Worm (Caenorhabditis elegans) whole organism, young adult: Measurements from ENCODE around the gene nlp-48.
"Not testable (repeated sequence)": the region's sequence is repeated elsewhere in the genome, so short reads cannot be mapped to it uniquely, and the experiment has no call there.

Source experiments
- C17E4.6 ChIP-seq: fragments of 200-800 bp; sonication (Bioruptor generic); IDR thresholded peaks from 2 replicates; pipeline ENCODE4 v1.3.6; 2022; ENCODE audit warnings: missing genetic modification reagents, missing genetic modification characterization, missing compliant biosample characterization
- D2030.7 ChIP-seq: fragments of 200-800 bp; sonication (Bioruptor generic); IDR thresholded peaks from 2 replicates; pipeline ENCODE4 v1.3.6; 2022; ENCODE audit warnings: missing genetic modification reagents, missing genetic modification characterization, missing compliant biosample characterization
- Y56A3A.18 ChIP-seq: fragments of 200-800 bp; sonication (Bioruptor generic); IDR thresholded peaks from 2 replicates; pipeline ENCODE4 v1.3.6; 2022; ENCODE audit warnings: missing genetic modification reagents, missing genetic modification characterization, missing compliant biosample characterization
- Y79H2A.3 ChIP-seq: fragments of 200-800 bp; sonication (Bioruptor generic); conservative IDR thresholded peaks from 2 replicates; pipeline ENCODE4 v1.3.6; 2022; ENCODE audit warnings: missing genetic modification reagents, missing genetic modification characterization, missing compliant biosample characterization
- Y95B8A.8 ChIP-seq: fragments of 200-800 bp; sonication (Bioruptor generic); IDR thresholded peaks from 2 replicates; pipeline ENCODE4 v1.3.6; 2022; ENCODE audit warnings: missing genetic modification reagents, missing genetic modification characterization, missing compliant biosample characterization
- ZK185.1 ChIP-seq: sonication (generic microtip); optimal IDR thresholded peaks from 2 replicates; lab custom pipeline; 2016; ENCODE audit warnings: mild to moderate bottlenecking, missing genetic modification characterization, missing compliant biosample characterization; ENCODE audit not compliant: poor library complexity, severe bottlenecking
- ama-1 ChIP-seq, 3 experiments: fragments of 150-350 bp in 1 of 3; sonication (generic microtip) in 2 of 3; optimal IDR thresholded peaks; 2 replicates each; lab custom pipeline; 2014 to 2018; ENCODE audit warnings: missing biosample characterization in 2 of 3, missing genetic modification characterization in 2 of 3, missing genetic modification reagents in 2 of 3
- athp-1 ChIP-seq: sonication (generic microtip); optimal IDR thresholded peaks from 2 replicates; lab custom pipeline; 2017; ENCODE audit warnings: mild to moderate bottlenecking, missing genetic modification characterization, missing compliant biosample characterization
- attf-3 ChIP-seq: fragments of 200-800 bp; sonication (Bioruptor generic); conservative IDR thresholded peaks from 2 replicates; pipeline ENCODE4 v1.3.6; 2022; ENCODE audit warnings: missing genetic modification reagents, missing genetic modification characterization, missing compliant biosample characterization
- attf-5 ChIP-seq: fragments of 200-800 bp; sonication (Bioruptor generic); optimal IDR thresholded peaks from 2 replicates; lab custom pipeline; 2018; ENCODE audit warnings: mild to moderate bottlenecking, missing genetic modification characterization, missing compliant biosample characterization
- ceh-100 ChIP-seq: fragments of 200-800 bp; sonication (Bioruptor generic); IDR thresholded peaks from 2 replicates; pipeline ENCODE4 v1.3.6; 2022; ENCODE audit warnings: missing genetic modification reagents, missing genetic modification characterization, missing compliant biosample characterization
- ceh-27 ChIP-seq: fragments of 200-800 bp; sonication (Bioruptor generic); optimal IDR thresholded peaks from 2 replicates; lab custom pipeline; 2018; ENCODE audit warnings: mild to moderate bottlenecking, missing genetic modification characterization, moderate library complexity, missing compliant biosample characterization
- ceh-91 ChIP-seq: fragments of 200-800 bp; sonication (Bioruptor generic); IDR thresholded peaks from 2 replicates; pipeline ENCODE4 v1.3.6; 2022; ENCODE audit warnings: missing genetic modification reagents, missing genetic modification characterization, missing compliant biosample characterization
- chd-7 ChIP-seq: sonication (generic microtip); optimal IDR thresholded peaks from 2 replicates; lab custom pipeline; 2016; ENCODE audit warnings: mild to moderate bottlenecking, missing genetic modification characterization, moderate library complexity, missing compliant biosample characterization
- efl-1 ChIP-seq: fragments of 150-350 bp; optimal IDR thresholded peaks from 2 replicates; lab custom pipeline; 2014; ENCODE audit warnings: missing biosample characterization, missing genetic modification reagents, missing genetic modification characterization
- egl-44 ChIP-seq: fragments of 200-800 bp; sonication (Bioruptor generic); IDR thresholded peaks from 2 replicates; pipeline ENCODE4 v1.3.6; 2022; ENCODE audit warnings: missing genetic modification reagents, missing genetic modification characterization, missing compliant biosample characterization
- egrh-3 ChIP-seq: fragments of 200-800 bp; sonication (Bioruptor generic); IDR thresholded peaks from 2 replicates; pipeline ENCODE4 v1.3.6; 2022; ENCODE audit warnings: missing genetic modification reagents, missing genetic modification characterization, missing compliant biosample characterization
- hmg-1.2 ChIP-seq: fragments of 200-800 bp; sonication (Bioruptor generic); IDR thresholded peaks from 2 replicates; pipeline ENCODE4 v1.3.6; 2022; ENCODE audit warnings: missing genetic modification reagents, missing genetic modification characterization, missing compliant biosample characterization
- hmg-20 ChIP-seq: fragments of 200-800 bp; sonication (Bioruptor generic); IDR thresholded peaks from 2 replicates; pipeline ENCODE4 v1.3.6; 2022; ENCODE audit warnings: missing genetic modification reagents, missing genetic modification characterization, missing compliant biosample characterization
- hrde-1 ChIP-seq: sonication (generic microtip); optimal IDR thresholded peaks from 2 replicates; lab custom pipeline; 2016; ENCODE audit warnings: missing genetic modification characterization, mild to moderate bottlenecking, missing compliant biosample characterization, moderate library complexity, missing genotype, missing genetic modification reagents, borderline replicate concordance
- hsf-1 ChIP-seq: fragments of 200-800 bp; sonication (Bioruptor generic); IDR thresholded peaks from 2 replicates; pipeline ENCODE4 v1.3.6; 2022; ENCODE audit warnings: missing genetic modification reagents, missing genetic modification characterization, missing compliant biosample characterization
- lin-26 ChIP-seq: fragments of 200-800 bp; sonication (Bioruptor generic); IDR thresholded peaks from 2 replicates; pipeline ENCODE4 v1.3.6; 2022; ENCODE audit warnings: missing genetic modification reagents, missing genetic modification characterization, missing compliant biosample characterization
- lin-54 ChIP-seq: fragments of 200-800 bp; sonication (Bioruptor generic); optimal IDR thresholded peaks from 2 replicates; lab custom pipeline; 2018; ENCODE audit warnings: mild to moderate bottlenecking, missing genetic modification characterization, missing compliant biosample characterization
- lir-1 ChIP-seq: fragments of 200-800 bp; sonication (Bioruptor generic); conservative IDR thresholded peaks from 2 replicates; pipeline ENCODE4 v1.3.6; 2022; ENCODE audit warnings: missing genetic modification reagents, missing genetic modification characterization, missing compliant biosample characterization
- lsl-1 ChIP-seq: fragments of 200-800 bp; sonication (Bioruptor generic); optimal IDR thresholded peaks from 2 replicates; lab custom pipeline; 2018; ENCODE audit warnings: mild to moderate bottlenecking, missing genetic modification characterization, moderate library complexity, missing compliant biosample characterization
- madf-3 ChIP-seq: fragments of 200-800 bp; sonication (Bioruptor generic); IDR thresholded peaks from 2 replicates; pipeline ENCODE4 v1.3.6; 2022; ENCODE audit warnings: missing genetic modification reagents, missing genetic modification characterization, missing compliant biosample characterization
- madf-6 ChIP-seq: fragments of 200-800 bp; sonication (Bioruptor generic); IDR thresholded peaks from 2 replicates; pipeline ENCODE4 v1.3.6; 2022; ENCODE audit warnings: missing genetic modification reagents, missing genetic modification characterization, missing compliant biosample characterization
- madf-8 ChIP-seq: fragments of 200-800 bp; sonication (Bioruptor generic); conservative IDR thresholded peaks from 2 replicates; pipeline ENCODE4 v1.3.6; 2022; ENCODE audit warnings: missing genetic modification reagents, missing genetic modification characterization, missing compliant biosample characterization
- mcd-1 ChIP-seq: fragments of 200-800 bp; sonication (Bioruptor generic); IDR thresholded peaks from 2 replicates; pipeline ENCODE4 v1.3.6; 2022; ENCODE audit warnings: missing genetic modification reagents, missing genetic modification characterization, missing compliant biosample characterization
- nhr-80 ChIP-seq: sonication (generic microtip); optimal IDR thresholded peaks from 2 replicates; lab custom pipeline; 2016; ENCODE audit warnings: missing genetic modification characterization, missing compliant biosample characterization
- pbrm-1 ChIP-seq: fragments of 200-800 bp; sonication (Bioruptor generic); IDR thresholded peaks from 2 replicates; pipeline ENCODE4 v1.3.6; 2022; ENCODE audit warnings: missing genetic modification reagents, missing genetic modification characterization, missing compliant biosample characterization
- rcor-1 ChIP-seq: fragments of 200-800 bp; sonication (Bioruptor generic); IDR thresholded peaks from 2 replicates; pipeline ENCODE4 v1.3.6; 2022; ENCODE audit warnings: missing genetic modification reagents, missing genetic modification characterization, missing compliant biosample characterization
- rec-8 ChIP-seq, 2 experiments: sonication (generic microtip); optimal IDR thresholded peaks; 2 replicates each; lab custom pipeline; 2016; ENCODE audit warnings: mild to moderate bottlenecking in 2 of 2, missing genetic modification characterization in 2 of 2, missing genetic modification reagents in 2 of 2, missing genotype in 2 of 2, missing biosample characterization in 1 of 2, missing compliant biosample characterization in 1 of 2, moderate library complexity in 1 of 2
- rpc-1 ChIP-seq, 2 experiments: fragments of 150-350 bp in 1 of 2; sonication (generic microtip) in 1 of 2; optimal IDR thresholded peaks; 2 replicates each; lab custom pipeline; 2014 to 2018; ENCODE audit warnings: missing biosample characterization in 1 of 2, missing genetic modification characterization in 1 of 2, missing genetic modification reagents in 1 of 2, missing genotype in 1 of 2
- snpc-1.1 ChIP-seq: sonication (generic microtip); optimal IDR thresholded peaks from 2 replicates; lab custom pipeline; 2017; ENCODE audit warnings: missing genetic modification characterization, mild to moderate bottlenecking, missing compliant biosample characterization, antibody characterized with exemption, moderate library complexity, missing genotype, missing genetic modification reagents; ENCODE audit not compliant: insufficient read depth
- snpc-1.3 ChIP-seq: sonication (generic microtip); optimal IDR thresholded peaks from 2 replicates; lab custom pipeline; 2017; ENCODE audit warnings: missing genetic modification characterization, mild to moderate bottlenecking, missing compliant biosample characterization, antibody characterized with exemption, moderate library complexity, missing genotype, missing genetic modification reagents; ENCODE audit not compliant: insufficient read depth
- snpc-3.4 ChIP-seq: sonication (generic microtip); optimal IDR thresholded peaks from 2 replicates; lab custom pipeline; 2017; ENCODE audit warnings: missing genetic modification characterization, mild to moderate bottlenecking, missing compliant biosample characterization, antibody characterized with exemption, moderate library complexity, missing genotype, missing genetic modification reagents
- snpc-4 ChIP-seq, 5 experiments: fragments of 150-350 bp in 1 of 5; sonication (generic microtip) in 4 of 5; optimal IDR thresholded peaks; 2 replicates each; lab custom pipeline; 2014 to 2018; ENCODE audit warnings: missing genetic modification characterization in 5 of 5, missing biosample characterization in 3 of 5, antibody characterized with exemption in 2 of 5, mild to moderate bottlenecking in 2 of 5, missing compliant biosample characterization in 2 of 5, missing genotype in 2 of 5, moderate library complexity in 2 of 5, missing genetic modification reagents in 1 of 5
- tbp1 ChIP-seq: fragments of 200-800 bp; sonication (Bioruptor generic); optimal IDR thresholded peaks from 2 replicates; lab custom pipeline; 2018; ENCODE audit warnings: mild to moderate bottlenecking, missing genetic modification characterization, missing compliant biosample characterization
- xnd-1 ChIP-seq: sonication (generic microtip); optimal IDR thresholded peaks from 2 replicates; lab custom pipeline; 2016; ENCODE audit warnings: missing genotype, missing genetic modification reagents, missing genetic modification characterization, missing compliant biosample characterization
- zim-3 ChIP-seq: sonication (generic microtip); optimal IDR thresholded peaks from 2 replicates; lab custom pipeline; 2017; ENCODE audit warnings: mild to moderate bottlenecking, missing genetic modification characterization, moderate library complexity, missing compliant biosample characterization
- ztf-18 ChIP-seq: sonication (generic microtip); optimal IDR thresholded peaks from 2 replicates; lab custom pipeline; 2016; ENCODE audit warnings: missing genotype, mild to moderate bottlenecking, missing genetic modification characterization, missing compliant biosample characterization
- ztf-28 ChIP-seq: fragments of 200-800 bp; sonication (Bioruptor generic); IDR thresholded peaks from 2 replicates; pipeline ENCODE4 v1.3.6; 2022; ENCODE audit warnings: missing genetic modification reagents, missing genetic modification characterization, missing compliant biosample characterization

nlp-48 gene

DNA sequence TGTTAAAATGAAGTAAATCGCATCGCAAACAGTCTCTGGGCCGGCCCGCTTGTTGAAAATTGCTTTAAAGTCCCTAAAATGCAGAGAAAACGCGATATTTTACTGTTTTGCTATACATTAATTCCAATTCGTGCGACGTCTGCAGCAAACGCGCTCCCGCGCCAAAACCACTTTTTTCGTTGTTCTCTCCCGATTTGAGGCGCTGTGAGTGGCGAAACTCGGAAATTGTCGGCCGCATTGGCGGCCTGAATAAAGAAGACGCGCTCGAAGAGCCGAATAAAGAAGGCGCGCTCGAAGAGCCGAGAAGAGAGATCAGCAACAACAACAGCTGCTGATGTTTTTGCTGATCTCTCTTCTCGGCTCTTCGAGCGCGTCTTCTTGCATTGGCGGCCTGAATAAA, 7.4 kb upstream of the nlp-48 start (continued):
- TF ChIP-seq efl-1, result peak; percentile 53
- not testable (repeated sequence) for TF ChIP-seq rpc-1 (optimal IDR thresholded peaks at IDR 0.05; lab: Kevin White, UChicago)
- TF ChIP-seq rpc-1 (tag; optimal IDR thresholded peaks at IDR 0.05; lab: Kevin White, UChicago), result peak; percentile 13

DNA sequence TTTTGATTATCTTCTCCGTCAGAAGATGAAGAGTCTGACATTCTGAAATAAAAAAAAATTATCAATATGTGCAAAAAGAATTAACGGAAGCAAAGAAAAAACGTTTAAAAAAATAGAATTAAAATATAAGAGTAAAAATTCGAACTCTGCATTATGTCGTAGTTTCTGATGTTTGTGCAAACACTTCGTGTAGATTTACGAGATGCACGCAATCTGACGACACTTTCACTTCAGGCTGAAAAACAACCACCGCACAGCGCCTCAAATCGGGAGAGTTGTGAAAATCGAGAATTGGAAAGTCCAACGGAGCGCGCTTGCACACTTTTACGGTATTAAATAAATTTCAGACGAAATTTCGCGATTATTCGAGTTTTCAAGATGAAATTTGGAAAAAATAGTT, 5.7 kb upstream of the nlp-48 start, which contains the start of gene T26G10.1:
T26G10.1 (minus strand) TSS at position 42 of the 400 bp plus-strand sequence.
- TF ChIP-seq ceh-91 (GFP tag; lab: Robert Waterston, UW) (peak; percentile 83), egrh-3 (GFP tag; lab: Robert Waterston, UW) (0 out of 2 replicates have a peak, but pooled peaks have one; percentile 36), hmg-20 (GFP tag; lab: Robert Waterston, UW) (no peak), C17E4.6 (GFP tag; lab: Robert Waterston, UW) (0 out of 2 replicates have a peak, but pooled peaks have one; percentile 15), lin-54 (GFP tag; lab: Kevin White, UChicago) (peak; percentile 60), rcor-1 (peak; percentile 86), madf-3 (GFP tag; lab: Robert Waterston, UW) (peak; percentile 60; the same call in 1 of the 2 replicates), snpc-1.1 (tag; lab: Kevin White, UChicago) (peak; percentile 73), attf-3 (GFP tag; lab: Robert Waterston, UW) (peak; percentile 73), mcd-1 (peak; percentile 96), pbrm-1 (GFP tag; lab: Robert Waterston, UW) (peak; percentile 80), rec-8 (tag; optimal IDR thresholded peaks at IDR 0.05; lab: Kevin White, UChicago) (no peak), attf-5 (GFP tag; lab: Kevin White, UChicago) (peak; percentile 73), snpc-3.4 (tag; lab: Kevin White, UChicago) (no peak), tbp1 (GFP tag; lab: Kevin White, UChicago) (peak; percentile 55), nhr-80 (tag; lab: Kevin White, UChicago) (peak; percentile 22), hmg-1.2 (GFP tag; lab: Robert Waterston, UW) (peak; percentile 65), D2030.7 (GFP tag; lab: Robert Waterston, UW) (peak; percentile 90), lin-26 (GFP tag; lab: Robert Waterston, UW) (no peak), ceh-27 (GFP tag; lab: Kevin White, UChicago) (peak; percentile 34), athp-1 (peak; percentile 20), zim-3 (tag; lab: Kevin White, UChicago) (no peak), efl-1 (peak; percentile 24), chd-7 (tag; lab: Kevin White, UChicago) (no peak), ama-1 (optimal IDR thresholded peaks at IDR 0.05; lab: Kevin White, UChicago) (no peak), ama-1 (GFP tag; optimal IDR thresholded peaks at IDR 0.05; lab: Kevin White, UChicago) (no peak), Y95B8A.8 (peak; percentile 60; the same call in 1 of the 2 replicates), hsf-1 (GFP tag; lab: Robert Waterston, UW) (peak; percentile 68), snpc-1.3 (tag; lab: Kevin White, UChicago) (peak; percentile 15), ZK185.1 (tag; lab: Kevin White, UChicago) (peak; percentile 25), madf-8 (peak; percentile 68), egl-44 (GFP tag; lab: Robert Waterston, UW) (peak; percentile 7; the same call in 1 of the 2 replicates), madf-6 (GFP tag; lab: Robert Waterston, UW) (peak; percentile 83), lir-1 (peak; percentile 55), xnd-1 (tag; lab: Kevin White, UChicago) (peak; percentile 17), ceh-100 (peak; percentile 89), Y56A3A.18 (GFP tag; lab: Robert Waterston, UW) (peak; percentile 32; the same call in 1 of the 2 replicates), ztf-28 (0 out of 2 replicates have a peak, but pooled peaks have one; percentile 72), lsl-1 (GFP tag; lab: Kevin White, UChicago) (peak; percentile 56), Y79H2A.3 (GFP tag; lab: Robert Waterston, UW) (no peak), snpc-4 (GFP tag; optimal IDR thresholded peaks at IDR 0.05; lab: Kevin White, UChicago) (no peak), snpc-4 (tag; optimal IDR thresholded peaks at IDR 0.05; lab: Kevin White, UChicago) (peak in 3 of 4 experiments; percentile 25 to 85 (median 72)), ztf-18 (tag; lab: Kevin White, UChicago) (peak; percentile 38), hrde-1 (tag; lab: Kevin White, UChicago) (peak; percentile 11)
